Worm (Caenorhabditis elegans): ENCODE data around the gene gbb-2.

gbb-2 gene

DNA sequence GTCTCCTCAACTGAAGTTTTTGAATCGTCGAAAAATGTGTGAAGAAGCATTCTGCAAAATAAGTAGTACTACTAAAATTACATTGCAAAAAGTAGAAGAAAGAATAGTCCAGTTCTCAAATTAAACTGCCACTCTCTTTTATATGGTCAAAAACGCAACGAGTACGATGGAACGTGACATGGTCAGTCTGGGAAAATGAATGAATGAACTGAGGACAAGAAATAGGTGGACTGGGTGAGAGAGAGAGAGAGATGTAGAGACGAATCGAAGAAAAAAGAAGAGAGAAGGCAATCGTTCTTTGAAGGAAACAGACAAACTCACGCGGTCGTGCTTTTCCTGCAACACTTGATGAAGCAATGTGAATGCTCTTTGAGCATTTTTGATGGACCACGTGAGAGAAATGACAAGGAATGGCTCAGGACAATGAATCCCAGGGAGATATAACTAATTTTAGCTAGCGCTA, 29.5 kb downstream of the gbb-2 start, which contains the start of gene M01H9.3:
TSS of gene M01H9.3 (minus strand) at position 51 of the 463 bp plus-strand sequence.
- peak; percentile 98 for TF ChIP-seq nhr-19 (GFP tag; conservative IDR thresholded peaks at IDR 0.05)
- no peak for TF ChIP-seq snpc-4 (tag; optimal IDR thresholded peaks at IDR 0.05)
- TF ChIP-seq mep-1 (tag; optimal IDR thresholded peaks at IDR 0.05), result peak; percentile 57
- peak; percentile 71 for TF ChIP-seq ztf-4 (tag; optimal IDR thresholded peaks at IDR 0.05)
- TF ChIP-seq isw-1 (GFP tag; IDR thresholded peaks at IDR 0.05), result peak; percentile 27
- TF ChIP-seq F16B12.6 (tag; optimal IDR thresholded peaks at IDR 0.05), result no peak
- peak; percentile 48 for TF ChIP-seq lin-39 (tag; optimal IDR thresholded peaks at IDR 0.05)
- peak; percentile 58 for TF ChIP-seq C16A3.4 (tag; optimal IDR thresholded peaks at IDR 0.05)
- TF ChIP-seq aly-2 (tag; optimal IDR thresholded peaks at IDR 0.05), result peak; percentile 7
- TF ChIP-seq unc-62 (GFP tag; optimal IDR thresholded peaks at IDR 0.05), result no peak
- TF ChIP-seq nhr-11 (tag; optimal IDR thresholded peaks at IDR 0.05), result no peak
- peak; percentile 22 to 54 for TF ChIP-seq efl-1 (optimal IDR thresholded peaks at IDR 0.05)
- TF ChIP-seq efl-1 (GFP tag; optimal IDR thresholded peaks at IDR 0.05 in 1 of 2), result peak; percentile 26 to 93
- no peak for TF ChIP-seq dsc-1 (tag; optimal IDR thresholded peaks at IDR 0.05)
- TF ChIP-seq grh-1 (GFP tag; IDR thresholded peaks at IDR 0.05), result no peak
- no peak for TF ChIP-seq nhr-76 (tag; optimal IDR thresholded peaks at IDR 0.05)
- no peak for TF ChIP-seq ztf-11 (tag; optimal IDR thresholded peaks at IDR 0.05)
- TF ChIP-seq nhr-20 (tag; optimal IDR thresholded peaks at IDR 0.05), result peak; percentile 89
- no peak for TF ChIP-seq sup-37 (GFP tag; optimal IDR thresholded peaks at IDR 0.05)
- no peak for TF ChIP-seq sptf-1 (tag; optimal IDR thresholded peaks at IDR 0.05)
- TF ChIP-seq mab-9 (GFP tag; IDR thresholded peaks at IDR 0.05), result no peak
- no peak for TF ChIP-seq nhr-12 (tag; optimal IDR thresholded peaks at IDR 0.05)
- TF ChIP-seq unc-98 (GFP tag; IDR thresholded peaks at IDR 0.05), result no peak
- TF ChIP-seq C04F5.9 (tag; optimal IDR thresholded peaks at IDR 0.05), result no peak
- TF ChIP-seq nhr-71 (tag; optimal IDR thresholded peaks at IDR 0.05), result peak; percentile 92
- no peak for TF ChIP-seq nhr-77 (tag; optimal IDR thresholded peaks at IDR 0.05)
- TF ChIP-seq nhr-47 (tag; optimal IDR thresholded peaks at IDR 0.05), result peak; percentile 51
- peak; percentile 89 for TF ChIP-seq snu-23 (GFP tag; optimal IDR thresholded peaks at IDR 0.05)
- peak; percentile 4 for TF ChIP-seq lin-13 (GFP tag; optimal IDR thresholded peaks at IDR 0.05)
- TF ChIP-seq xbp-1 (tag; optimal IDR thresholded peaks at IDR 0.05), result peak; percentile 52
- TF ChIP-seq jun-1 (tag; optimal IDR thresholded peaks at IDR 0.05), result peak; percentile 30
- peak; percentile 80 for TF ChIP-seq unc-86 (tag; optimal IDR thresholded peaks at IDR 0.05)
- TF ChIP-seq mdl-1 (tag; optimal IDR thresholded peaks at IDR 0.05), result peak in 1 of 2 experiments; percentile 97
- TF ChIP-seq ceh-82 (tag; optimal IDR thresholded peaks at IDR 0.05), result peak in 2 of 3 experiments; percentile 14 to 41
- peak; percentile 65 for TF ChIP-seq elt-2 (tag; optimal IDR thresholded peaks at IDR 0.05)
- peak; percentile 30 for TF ChIP-seq nhr-90 (tag; optimal IDR thresholded peaks at IDR 0.05; ENCODE audit: poor library complexity)
- TF ChIP-seq skn-1 (tag; optimal IDR thresholded peaks at IDR 0.05), result peak; percentile 21
- TF ChIP-seq ceh-63 (GFP tag; optimal IDR thresholded peaks at IDR 0.05), result no peak
- no peak for TF ChIP-seq C34B4.2 (tag; optimal IDR thresholded peaks at IDR 0.05)
- peak; percentile 78 for TF ChIP-seq lir-3 (tag; optimal IDR thresholded peaks at IDR 0.05; ENCODE audit: poor library complexity)
- peak; percentile 62 to 80 for TF ChIP-seq lin-35 (GFP tag; optimal IDR thresholded peaks at IDR 0.05)
- peak; percentile 79 for TF ChIP-seq nhr-85 (tag)
- TF ChIP-seq fkh-8 (tag; optimal IDR thresholded peaks at IDR 0.05), result peak; percentile 59
- no peak for TF ChIP-seq Y116A8C.19 (tag; optimal IDR thresholded peaks at IDR 0.05; ENCODE audit: borderline replicate concordance)
- peak; percentile 67 for TF ChIP-seq mef-2 (tag; optimal IDR thresholded peaks at IDR 0.05)
- peak; percentile 82 for TF ChIP-seq tbx-2 (tag; optimal IDR thresholded peaks at IDR 0.05)
- no peak for TF ChIP-seq lin-15B (tag; optimal IDR thresholded peaks at IDR 0.05)
- peak; percentile 65 for TF ChIP-seq ama-1 (optimal IDR thresholded peaks at IDR 0.05)
- no peak for TF ChIP-seq nhr-237 (tag; optimal IDR thresholded peaks at IDR 0.05)
- no peak for TF ChIP-seq pqm-1 (tag; optimal IDR thresholded peaks at IDR 0.05)
- peak; percentile 67 for TF ChIP-seq swsn-7 (tag; optimal IDR thresholded peaks at IDR 0.05)
- no peak for TF ChIP-seq nhr-28 (tag; optimal IDR thresholded peaks at IDR 0.05)
- TF ChIP-seq egl-27 (tag; optimal IDR thresholded peaks at IDR 0.05), result no peak
- TF ChIP-seq egl-13 (tag; optimal IDR thresholded peaks at IDR 0.05), result no peak
- no peak for TF ChIP-seq fos-1 (tag; optimal IDR thresholded peaks at IDR 0.05)
